Fruit fly (Drosophila melanogaster) Kc167 (cell line): Measurements from ENCODE around the gene CG1324.

Source experiments
- Sin3A ChIP-seq: fragments of >200 bp; optimal IDR thresholded peaks from 2 replicates; lab custom pipeline; 2018; ENCODE audit warnings: missing external identifiers
- h ChIP-seq: fragments of >200 bp; optimal IDR thresholded peaks from 3 replicates; lab custom pipeline; 2018; ENCODE audit warnings: missing external identifiers

- TF ChIP-seq h (no peak), Sin3A (lab: Kevin White, UChicago) (no peak)
Observed at dm6 chrX:20691213-20691612, 44.5 kb downstream of the CG1324 start.
